Fruit fly (Drosophila melanogaster) whole organism, prepupa: ENCODE results near the gene CG34437.

Experiments used
- Blimp-1 ChIP-seq: fragments of 200-800 bp; sonication (Bioruptor generic); optimal IDR thresholded peaks from 3 replicates; lab custom pipeline; 2017; ENCODE audit warnings: missing biosample characterization, missing genetic modification characterization, mild to moderate bottlenecking, moderate library complexity, missing genetic modification reagents
- CG10669 ChIP-seq: fragments of 200-800 bp; sonication (Bioruptor generic); optimal IDR thresholded peaks from 3 replicates; lab custom pipeline; 2018; ENCODE audit warnings: missing biosample characterization, mild to moderate bottlenecking, missing genetic modification characterization, moderate library complexity
- CG11294 ChIP-seq: fragments of 200-800 bp; sonication (Bioruptor generic); IDR thresholded peaks from 2 replicates; pipeline ENCODE4 v1.3.6; 2022; ENCODE audit warnings: missing biosample characterization, missing genetic modification characterization
- CG15336 ChIP-seq: fragments of 200-800 bp; sonication (Bioruptor generic); IDR thresholded peaks from 2 replicates; pipeline ENCODE4 v1.3.6; 2022; ENCODE audit warnings: missing biosample characterization, missing genetic modification characterization
- CG1621 ChIP-seq: fragments of 200-800 bp; sonication (Bioruptor generic); optimal IDR thresholded peaks from 3 replicates; lab custom pipeline; 2018; ENCODE audit warnings: missing biosample characterization, mild to moderate bottlenecking, missing genetic modification characterization
- CG16779 ChIP-seq: fragments of 200-800 bp; sonication (Bioruptor generic); optimal IDR thresholded peaks from 3 replicates; lab custom pipeline; 2017; ENCODE audit warnings: missing biosample characterization, mild to moderate bottlenecking, missing genetic modification characterization
- CG3032 ChIP-seq: fragments of 200-800 bp; optimal IDR thresholded peaks from 2 replicates; lab custom pipeline; 2019; ENCODE audit warnings: missing biosample characterization, mild to moderate bottlenecking, missing genetic modification characterization, moderate library complexity
- CG31627 ChIP-seq: fragments of 200-800 bp; sonication (Bioruptor generic); optimal IDR thresholded peaks from 3 replicates; lab custom pipeline; 2016; ENCODE audit warnings: missing biosample characterization, missing genetic modification characterization
- CG32006 ChIP-seq: fragments of 200-800 bp; sonication (Bioruptor generic); optimal IDR thresholded peaks from 3 replicates; lab custom pipeline; 2017; ENCODE audit warnings: missing biosample characterization, mild to moderate bottlenecking, missing genetic modification characterization
- CG3919 ChIP-seq: fragments of 200-800 bp; sonication (Bioruptor generic); optimal IDR thresholded peaks from 3 replicates; lab custom pipeline; 2016; ENCODE audit warnings: missing biosample characterization, missing genetic modification characterization
- CG4318 ChIP-seq: fragments of 200-800 bp; sonication (Bioruptor generic); optimal IDR thresholded peaks from 3 replicates; lab custom pipeline; 2017; ENCODE audit warnings: missing biosample characterization, mild to moderate bottlenecking, missing genetic modification characterization
- CG6163 ChIP-seq: fragments of 200-800 bp; sonication (Bioruptor generic); IDR thresholded peaks from 3 replicates; pipeline ENCODE4 v1.3.6; 2022; ENCODE audit warnings: missing biosample characterization, missing genetic modification characterization
- CG6276 ChIP-seq: fragments of 200-800 bp; sonication (Bioruptor generic); optimal IDR thresholded peaks from 2 replicates; lab custom pipeline; 2017; ENCODE audit warnings: missing biosample characterization, mild to moderate bottlenecking, missing genetic modification characterization
- CG6792 ChIP-seq: fragments of 200-800 bp; sonication (Bioruptor generic); optimal IDR thresholded peaks from 3 replicates; lab custom pipeline; 2016; ENCODE audit warnings: missing biosample characterization, missing genetic modification characterization
- CG6808 ChIP-seq: fragments of 200-800 bp; sonication (Bioruptor generic); optimal IDR thresholded peaks from 3 replicates; lab custom pipeline; 2017; ENCODE audit warnings: missing biosample characterization, missing genetic modification characterization, mild to moderate bottlenecking, moderate library complexity, missing genetic modification reagents
- CG6854 ChIP-seq: fragments of 200-800 bp; sonication (Bioruptor generic); optimal IDR thresholded peaks from 2 replicates; lab custom pipeline; 2017; ENCODE audit warnings: missing biosample characterization, mild to moderate bottlenecking, missing genetic modification characterization
- CG7368 ChIP-seq: fragments of 200-800 bp; sonication (Bioruptor generic); optimal IDR thresholded peaks from 3 replicates; lab custom pipeline; 2016; ENCODE audit warnings: missing biosample characterization, missing genetic modification characterization
- CG8119 ChIP-seq: fragments of 200-800 bp; sonication (Bioruptor generic); IDR thresholded peaks from 3 replicates; pipeline ENCODE4 v1.3.6; 2022; ENCODE audit warnings: missing biosample characterization, missing genetic modification characterization
- CG9139 ChIP-seq: fragments of 200-800 bp; sonication (Bioruptor generic); optimal IDR thresholded peaks from 3 replicates; lab custom pipeline; 2017; ENCODE audit warnings: missing biosample characterization, mild to moderate bottlenecking, missing genetic modification characterization
- Eip75B ChIP-seq: fragments of 200-800 bp; sonication (Bioruptor generic); optimal IDR thresholded peaks from 3 replicates; lab custom pipeline; 2016; ENCODE audit warnings: missing biosample characterization, missing genetic modification characterization
- Eip78C ChIP-seq: fragments of 200-800 bp; sonication (Bioruptor generic); peaks from one replicate; lab custom pipeline; 2016; ENCODE audit warnings: missing biosample characterization, missing genetic modification characterization
- Eip93F ChIP-seq: fragments of 200-800 bp; sonication (Bioruptor generic); optimal IDR thresholded peaks from 2 replicates; lab custom pipeline; 2016; ENCODE audit warnings: missing biosample characterization, mild to moderate bottlenecking, missing genetic modification characterization
- Ets21C ChIP-seq: fragments of 200-800 bp; sonication (Bioruptor generic); optimal IDR thresholded peaks from 3 replicates; lab custom pipeline; 2016; ENCODE audit warnings: missing biosample characterization, missing genetic modification characterization
- Gug ChIP-seq: fragments of 200-800 bp; sonication (Bioruptor generic); IDR thresholded peaks from 2 replicates; pipeline ENCODE4 v1.3.6; 2022; ENCODE audit warnings: missing biosample characterization, missing genetic modification characterization
- Hr38 ChIP-seq: sonication (Bioruptor generic); optimal IDR thresholded peaks from 2 replicates; lab custom pipeline; 2016; ENCODE audit warnings: missing biosample characterization, missing genetic modification characterization
- Hr39 ChIP-seq: fragments of 200-800 bp; sonication (Bioruptor generic); optimal IDR thresholded peaks from 2 replicates; lab custom pipeline; 2016; ENCODE audit warnings: missing biosample characterization, missing genetic modification characterization
- Hr4 ChIP-seq: fragments of 200-800 bp; sonication (Bioruptor generic); optimal IDR thresholded peaks from 3 replicates; lab custom pipeline; 2016; ENCODE audit warnings: missing biosample characterization, missing genetic modification characterization
- Lpt ChIP-seq: fragments of 200-800 bp; sonication (Bioruptor generic); optimal IDR thresholded peaks from 3 replicates; lab custom pipeline; 2016; ENCODE audit warnings: missing biosample characterization, missing genetic modification characterization
- Met ChIP-seq: fragments of 200-800 bp; sonication (Bioruptor generic); optimal IDR thresholded peaks from 3 replicates; lab custom pipeline; 2016; ENCODE audit warnings: missing biosample characterization, missing genetic modification characterization
- Smox ChIP-seq: fragments of 200-800 bp; sonication (Bioruptor generic); optimal IDR thresholded peaks from 3 replicates; lab custom pipeline; 2016; ENCODE audit warnings: missing biosample characterization, missing genetic modification characterization
- Sox14 ChIP-seq: fragments of 200-800 bp; sonication (Bioruptor generic); optimal IDR thresholded peaks from 3 replicates; lab custom pipeline; 2016; ENCODE audit warnings: missing biosample characterization, missing genetic modification characterization
- achi ChIP-seq: fragments of 200-800 bp; sonication (Bioruptor generic); optimal IDR thresholded peaks from 3 replicates; lab custom pipeline; 2016; ENCODE audit warnings: missing biosample characterization, missing genetic modification characterization
- acj6 ChIP-seq: fragments of 200-800 bp; sonication (Bioruptor generic); optimal IDR thresholded peaks from 3 replicates; lab custom pipeline; 2016; ENCODE audit warnings: missing biosample characterization, missing genetic modification characterization
- cyc ChIP-seq: fragments of 200-800 bp; sonication (Bioruptor generic); optimal IDR thresholded peaks from 3 replicates; lab custom pipeline; 2016; ENCODE audit warnings: missing biosample characterization, missing genetic modification characterization
- dac ChIP-seq: fragments of 200-800 bp; sonication (Bioruptor generic); optimal IDR thresholded peaks from 2 replicates; lab custom pipeline; 2017; ENCODE audit warnings: missing biosample characterization, mild to moderate bottlenecking, missing genetic modification characterization
- dsx ChIP-seq: fragments of 200-800 bp; optimal IDR thresholded peaks from 3 replicates; lab custom pipeline; 2019; ENCODE audit warnings: missing biosample characterization, mild to moderate bottlenecking, missing genetic modification characterization, moderate library complexity; ENCODE audit not compliant: poor library complexity, severe bottlenecking
- eg ChIP-seq: fragments of 200-800 bp; sonication (Bioruptor generic); IDR thresholded peaks from 3 replicates; pipeline ENCODE4 v1.3.6; 2022; ENCODE audit warnings: missing biosample characterization, missing genetic modification characterization
- fd59A ChIP-seq: fragments of 200-800 bp; sonication (Bioruptor generic); optimal IDR thresholded peaks from 2 replicates; lab custom pipeline; 2017; ENCODE audit warnings: missing biosample characterization, mild to moderate bottlenecking, missing genetic modification characterization, missing genetic modification reagents
- fd85E ChIP-seq: fragments of 200-800 bp; sonication (Bioruptor generic); optimal IDR thresholded peaks from 3 replicates; lab custom pipeline; 2016; ENCODE audit warnings: missing biosample characterization, missing genetic modification characterization
- lz ChIP-seq: fragments of 200-800 bp; sonication (Bioruptor generic); optimal IDR thresholded peaks from 3 replicates; lab custom pipeline; 2016; ENCODE audit warnings: missing biosample characterization, missing genetic modification characterization
- pdm3 ChIP-seq: fragments of 200-800 bp; sonication (Bioruptor generic); optimal IDR thresholded peaks from 3 replicates; lab custom pipeline; 2016; ENCODE audit warnings: missing biosample characterization, missing genetic modification characterization
- salr ChIP-seq, 2 experiments: fragments of 200-800 bp; sonication (Bioruptor generic); optimal IDR thresholded peaks; 3 replicates each; lab custom pipeline; 2016 to 2018; ENCODE audit warnings: missing biosample characterization in 2 of 2, missing genetic modification characterization in 2 of 2, mild to moderate bottlenecking in 1 of 2
- spab ChIP-seq: fragments of 200-800 bp; sonication (Bioruptor generic); optimal IDR thresholded peaks from 2 replicates; lab custom pipeline; 2017; ENCODE audit warnings: missing biosample characterization, mild to moderate bottlenecking, missing genetic modification characterization, missing genetic modification reagents
- svp ChIP-seq: fragments of 200-800 bp; sonication (Bioruptor generic); peaks from one replicate; lab custom pipeline; 2016; ENCODE audit warnings: missing biosample characterization, missing genetic modification characterization
- topi ChIP-seq: fragments of 200-800 bp; sonication (Bioruptor generic); optimal IDR thresholded peaks from 3 replicates; lab custom pipeline; 2016; ENCODE audit warnings: missing biosample characterization, missing genetic modification characterization
- vri ChIP-seq: fragments of 200-800 bp; sonication (Bioruptor generic); optimal IDR thresholded peaks from 3 replicates; lab custom pipeline; 2016; ENCODE audit warnings: missing biosample characterization, mild to moderate bottlenecking, missing genetic modification characterization

Gene CG34437

DNA sequence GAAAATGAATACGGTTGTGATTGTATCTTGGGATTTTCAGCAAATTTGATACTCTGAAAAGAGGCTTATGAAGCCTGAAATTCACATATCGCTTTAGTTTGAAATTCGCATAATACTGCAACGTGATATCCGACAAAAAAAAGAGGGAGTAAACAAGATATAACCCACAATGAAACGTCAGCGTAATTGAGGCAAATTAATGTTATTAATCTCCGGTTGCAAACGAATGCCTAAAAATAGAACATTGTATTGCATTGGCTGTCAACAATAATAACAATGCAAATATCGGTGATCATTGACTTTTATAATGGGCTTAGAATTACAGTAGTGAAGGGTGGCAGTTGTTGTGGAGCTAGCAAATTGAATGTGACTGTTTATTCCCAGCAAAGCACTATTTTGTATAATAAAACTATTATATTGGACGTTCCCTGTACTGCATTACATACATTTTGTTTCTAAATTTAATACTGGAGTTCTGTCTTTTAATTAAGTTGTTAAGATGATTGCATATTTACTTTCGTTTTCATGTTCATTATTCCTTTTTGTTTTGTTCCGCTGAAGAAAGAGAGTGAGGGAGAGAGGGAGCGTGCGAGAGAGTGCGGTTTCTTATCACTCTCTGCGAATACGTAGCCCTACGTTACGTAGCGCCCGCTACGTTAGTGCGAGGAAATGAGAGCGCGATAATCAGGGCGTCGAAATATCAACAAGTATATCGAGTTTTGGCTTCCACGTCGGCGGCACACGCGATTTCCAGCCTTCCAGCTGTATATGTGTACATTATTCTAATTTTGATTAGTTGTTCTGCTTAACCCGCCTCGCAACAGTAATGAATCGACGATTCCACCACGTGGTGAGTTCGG lies 47.0 kb downstream of the CG34437 start (continued):
- TF ChIP-seq fd85E, result no peak
- peak; percentile 25 for TF ChIP-seq CG3919 (GFP tag; lab: Kevin White, UChicago)
- TF ChIP-seq CG6163 (GFP tag; lab: Robert Waterston, UW), result peak; percentile 56; the same call in 2 of the 3 replicates
- TF ChIP-seq eg (GFP tag; lab: Robert Waterston, UW), result no peak; the same call in 2 of the 3 replicates
- TF ChIP-seq CG7368, result no peak
- peak; percentile 93 for TF ChIP-seq Blimp-1 (GFP tag; lab: Kevin White, UChicago)
- TF ChIP-seq Lpt (GFP tag; lab: Kevin White, UChicago), result no peak
- TF ChIP-seq Hr39 (GFP tag; lab: Kevin White, UChicago), result no peak
- TF ChIP-seq CG32006 (GFP tag; lab: Kevin White, UChicago), result peak; percentile 7
- peak; percentile 13 for TF ChIP-seq Met (GFP tag; lab: Kevin White, UChicago)
- TF ChIP-seq lz (GFP tag; lab: Kevin White, UChicago), result peak; percentile 8
- TF ChIP-seq salr (GFP tag; optimal IDR thresholded peaks at IDR 0.05; lab: Kevin White, UChicago), result no peak

DNA sequence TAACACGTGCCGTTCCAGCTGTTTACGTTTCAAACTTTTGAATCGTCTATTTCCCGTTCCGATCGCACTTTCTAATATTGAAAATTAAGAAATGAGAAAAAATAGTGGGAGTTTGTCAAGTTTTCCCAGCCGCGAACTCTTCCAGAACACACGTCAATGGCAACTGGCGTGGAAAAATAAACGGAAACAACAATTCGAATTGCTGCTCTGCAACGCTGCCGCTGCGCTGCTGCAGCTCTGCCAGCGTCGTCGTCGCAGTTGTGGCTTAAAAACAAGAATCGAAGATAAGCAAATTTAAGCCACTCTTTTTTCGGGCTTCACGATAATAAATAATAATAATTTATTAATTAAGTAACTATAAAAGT lies 47.6 kb downstream of the CG34437 start:
- peak; percentile 27 for TF ChIP-seq Eip78C (GFP tag; lab: Kevin White, UChicago)
- no peak for TF ChIP-seq CG6276 (GFP tag; lab: Kevin White, UChicago)

DNA sequence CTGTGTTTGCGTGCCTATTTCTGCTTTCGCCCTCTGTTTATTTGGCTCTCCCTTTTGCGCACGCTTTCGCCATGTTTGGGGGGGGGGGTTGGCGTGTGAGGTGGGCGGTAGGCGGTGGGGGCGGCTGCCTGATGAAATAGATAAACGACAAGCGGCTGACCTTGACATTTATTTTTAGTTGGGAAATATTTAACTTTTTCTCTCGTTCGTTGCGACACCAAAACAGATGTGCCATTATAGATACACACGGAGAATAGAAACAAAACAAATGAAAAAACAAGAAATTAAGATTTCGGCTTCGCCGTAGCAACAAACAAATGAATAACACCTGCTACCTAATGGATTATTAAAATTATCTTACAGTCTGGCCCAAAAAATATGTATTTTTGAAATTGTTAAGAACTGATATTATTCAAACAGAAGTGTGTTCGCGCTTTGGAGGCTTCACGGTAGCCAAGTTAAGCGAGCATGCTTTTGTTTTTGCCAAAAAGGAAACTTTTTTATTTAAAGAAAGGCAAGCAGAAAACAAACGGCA lies 48.7 kb downstream of the CG34437 start:
- TF ChIP-seq CG9139 (no peak), CG1621 (tag; lab: Kevin White, UChicago) (no peak), fd85E (no peak), CG8119 (GFP tag; lab: Robert Waterston, UW) (peak; percentile 53; the same call in 1 of the 3 replicates), cyc (GFP tag; lab: Kevin White, UChicago) (no peak), svp (GFP tag; lab: Kevin White, UChicago) (peak; percentile 67), lz (GFP tag; lab: Kevin White, UChicago) (no peak), Gug (GFP tag; lab: Robert Waterston, UW) (peak; percentile 45), CG11294 (GFP tag; lab: Robert Waterston, UW) (peak; percentile 36; the same call in 1 of the 2 replicates), topi (no peak), vri (no peak), CG6792 (GFP tag; lab: Kevin White, UChicago) (no peak), dac (no peak), acj6 (no peak), Hr39 (GFP tag; lab: Kevin White, UChicago) (no peak), CG16779 (no peak), pdm3 (GFP tag; lab: Kevin White, UChicago) (peak; percentile 24), dsx (GFP tag; lab: Kevin White, UChicago) (no peak), Eip75B (no peak), CG4318 (GFP tag; lab: Kevin White, UChicago) (no peak), Hr4 (GFP tag; lab: Kevin White, UChicago) (peak; percentile 61), CG15336 (GFP tag; lab: Robert Waterston, UW) (peak; percentile 64; the same call in 1 of the 2 replicates), CG3919 (GFP tag; lab: Kevin White, UChicago) (no peak), Lpt (GFP tag; lab: Kevin White, UChicago) (peak; percentile 3), achi (peak; percentile 32), Hr38 (GFP tag; lab: Kevin White, UChicago) (no peak), Eip93F (GFP tag; lab: Kevin White, UChicago) (no peak), CG6854 (GFP tag; lab: Kevin White, UChicago) (no peak), fd59A (no peak), Sox14 (GFP tag; lab: Kevin White, UChicago) (no peak), CG31627 (GFP tag; lab: Kevin White, UChicago) (no peak), eg (GFP tag; lab: Robert Waterston, UW) (peak; percentile 70; the same call in 2 of the 3 replicates), spab (GFP tag; lab: Kevin White, UChicago) (no peak), Ets21C (GFP tag; lab: Kevin White, UChicago) (no peak), CG10669 (GFP tag; lab: Kevin White, UChicago) (no peak), CG6808 (GFP tag; lab: Kevin White, UChicago) (no peak), CG3032 (tag; lab: Kevin White, UChicago) (no peak), Smox (GFP tag; lab: Kevin White, UChicago) (no peak)
